Comparison of ENCODE assay signal across 5 fruit fly cellular contexts in the genomic region with DNA sequence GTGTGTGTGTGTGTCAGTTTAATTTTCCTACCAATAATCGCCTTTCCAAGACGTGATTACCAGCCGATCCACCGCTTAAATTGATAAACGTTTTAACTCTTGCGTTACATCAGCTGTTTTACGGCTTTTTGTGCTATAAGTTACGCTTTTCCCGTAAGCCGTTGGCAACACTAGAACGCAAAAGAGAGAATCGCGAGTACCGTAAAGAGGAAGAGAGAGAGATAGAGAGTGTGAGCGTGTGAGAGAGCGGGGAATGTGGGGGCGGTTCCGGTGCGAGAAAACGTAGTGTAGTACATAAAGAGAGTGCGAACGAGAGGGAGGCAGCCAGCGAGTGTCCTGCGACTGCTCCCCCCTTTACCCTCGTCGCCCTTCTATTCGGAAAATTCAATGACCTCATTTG.
TF ChIP-seq lines count a peak whose summit lies in the region.

No protein-coding gene starts in this region.

- no peak for TF ChIP-seq CTCF in whole organism, embryonic (GFP tag; optimal IDR thresholded peaks at IDR 0.05; lab: Kevin White, UChicago)

TF ChIP-seq in whole organism, adult, 20 proteins besides CTCF, POLR2A, EP300 and RAD21 (continues in another document):
- TF ChIP-seq pad (GFP tag; optimal IDR thresholded peaks at IDR 0.05; lab: Kevin White, UChicago) (peak; percentile 72), CG11617 (GFP tag; optimal IDR thresholded peaks at IDR 0.05; lab: Kevin White, UChicago) (no peak), kay (GFP tag; lab: Kevin White, UChicago; ENCODE audit: borderline replicate concordance) (no peak), CG7045 (GFP tag; optimal IDR thresholded peaks at IDR 0.05; lab: Kevin White, UChicago) (no peak), CG12768 (GFP tag; optimal IDR thresholded peaks at IDR 0.05; lab: Kevin White, UChicago) (peak; percentile 36), CG14711 (tag; optimal IDR thresholded peaks at IDR 0.05; lab: Kevin White, UChicago) (peak; percentile 74), ovo (GFP tag; optimal IDR thresholded peaks at IDR 0.05; lab: Kevin White, UChicago) (no peak), bab1 (GFP tag; optimal IDR thresholded peaks at IDR 0.05; lab: Kevin White, UChicago) (peak; percentile 22), CG1620 (GFP tag; optimal IDR thresholded peaks at IDR 0.05; lab: Kevin White, UChicago) (no peak), CG5204 (GFP tag; optimal IDR thresholded peaks at IDR 0.05; lab: Kevin White, UChicago) (no peak), cic (GFP tag; optimal IDR thresholded peaks at IDR 0.05; lab: Kevin White, UChicago) (peak; percentile 29), cnc (optimal IDR thresholded peaks at IDR 0.05; lab: Kevin White, UChicago) (no peak), CG7101 (tag; optimal IDR thresholded peaks at IDR 0.05; lab: Kevin White, UChicago) (peak; percentile 1), tj (GFP tag; optimal IDR thresholded peaks at IDR 0.05; lab: Kevin White, UChicago) (no peak), Clk (GFP tag; optimal IDR thresholded peaks at IDR 0.05; lab: Kevin White, UChicago) (no peak), toe (GFP tag; optimal IDR thresholded peaks at IDR 0.05; lab: Kevin White, UChicago) (no peak), Crg-1 (GFP tag; optimal IDR thresholded peaks at IDR 0.05; lab: Kevin White, UChicago) (no peak), CG33017 (tag; optimal IDR thresholded peaks at IDR 0.05; lab: Kevin White, UChicago) (no peak)

TF ChIP-seq in whole organism, embryonic, 481 proteins besides CTCF, POLR2A, EP300 and RAD21 (continues in another document):
- no peak for TF ChIP-seq CG18764 (GFP tag; optimal IDR thresholded peaks at IDR 0.05; lab: Kevin White, UChicago)
- TF ChIP-seq CG2199 (GFP tag; IDR thresholded peaks at IDR 0.05; lab: Robert Waterston, UW) = 0 out of 3 replicates have a peak, but pooled peaks have one; percentile 41
- no peak for TF ChIP-seq usp (GFP tag; optimal IDR thresholded peaks at IDR 0.05; lab: Kevin White, UChicago)
- no peak for TF ChIP-seq Taf1 (GFP tag; IDR thresholded peaks at IDR 0.05; lab: Robert Waterston, UW)
- TF ChIP-seq row (GFP tag; IDR thresholded peaks at IDR 0.05; lab: Robert Waterston, UW) = 0 out of 3 replicates have a peak, but pooled peaks have one; percentile 11
- no peak for TF ChIP-seq Gug (GFP tag; IDR thresholded peaks at IDR 0.05; lab: Robert Waterston, UW)
- no peak for TF ChIP-seq CG4424 (GFP tag; optimal IDR thresholded peaks at IDR 0.05; lab: Kevin White, UChicago)
- TF ChIP-seq stwl (tag; optimal IDR thresholded peaks at IDR 0.05; lab: Kevin White, UChicago) = no peak
- no peak for TF ChIP-seq zf30C (GFP tag; optimal IDR thresholded peaks at IDR 0.05; lab: Kevin White, UChicago)
- no peak for TF ChIP-seq inv (GFP tag; IDR thresholded peaks at IDR 0.05; lab: Robert Waterston, UW; ENCODE audit: partially characterized antibody)
- TF ChIP-seq cg (GFP tag; optimal IDR thresholded peaks at IDR 0.05; lab: Kevin White, UChicago) = peak; percentile 85
- no peak for TF ChIP-seq CG10654 (GFP tag; optimal IDR thresholded peaks at IDR 0.05; lab: Kevin White, UChicago)
- no peak for TF ChIP-seq hb (GFP tag; IDR thresholded peaks at IDR 0.05; lab: Robert Waterston, UW; ENCODE audit: partially characterized antibody)
- TF ChIP-seq Dll (GFP tag; IDR thresholded peaks at IDR 0.05; lab: Robert Waterston, UW; ENCODE audit: partially characterized antibody) = no peak
- peak; percentile 5 for TF ChIP-seq gro (GFP tag; optimal IDR thresholded peaks at IDR 0.05; lab: Kevin White, UChicago)
- no peak for TF ChIP-seq slbo (GFP tag; IDR thresholded peaks at IDR 0.05; lab: Robert Waterston, UW)
- no peak for TF ChIP-seq Dek (tag; optimal IDR thresholded peaks at IDR 0.05; lab: Kevin White, UChicago)

TF ChIP-seq in whole organism, prepupa, 60 proteins besides CTCF, POLR2A, EP300 and RAD21 (continues in another document):
- TF ChIP-seq Eip75B (GFP tag; optimal IDR thresholded peaks at IDR 0.05; lab: Kevin White, UChicago) = no peak
- TF ChIP-seq CG8632 (GFP tag; optimal IDR thresholded peaks at IDR 0.05; lab: Kevin White, UChicago) = no peak
- TF ChIP-seq Gug (GFP tag; IDR thresholded peaks at IDR 0.05; lab: Robert Waterston, UW) = no peak
- TF ChIP-seq achi (GFP tag; optimal IDR thresholded peaks at IDR 0.05; lab: Kevin White, UChicago) = peak; percentile 3
- peak; percentile 1 for TF ChIP-seq vri (GFP tag; optimal IDR thresholded peaks at IDR 0.05; lab: Kevin White, UChicago)
- no peak for TF ChIP-seq fd85E (GFP tag; optimal IDR thresholded peaks at IDR 0.05; lab: Kevin White, UChicago)
- TF ChIP-seq esn (GFP tag; optimal IDR thresholded peaks at IDR 0.05; lab: Kevin White, UChicago) = no peak
- TF ChIP-seq topi (GFP tag; optimal IDR thresholded peaks at IDR 0.05; lab: Kevin White, UChicago) = no peak
- no peak for TF ChIP-seq CG32006 (GFP tag; optimal IDR thresholded peaks at IDR 0.05; lab: Kevin White, UChicago)
- TF ChIP-seq CG15336 (GFP tag; IDR thresholded peaks at IDR 0.05; lab: Robert Waterston, UW) = peak; percentile 18; the same call in 1 of the 2 replicates
- TF ChIP-seq Eip78C (GFP tag; lab: Kevin White, UChicago) = peak; percentile 57
- no peak for TF ChIP-seq CG6792 (GFP tag; optimal IDR thresholded peaks at IDR 0.05; lab: Kevin White, UChicago)
- TF ChIP-seq Smox (GFP tag; optimal IDR thresholded peaks at IDR 0.05; lab: Kevin White, UChicago) = no peak
- TF ChIP-seq CG3032 (tag; optimal IDR thresholded peaks at IDR 0.05; lab: Kevin White, UChicago) = no peak
- no peak for TF ChIP-seq acj6 (GFP tag; optimal IDR thresholded peaks at IDR 0.05; lab: Kevin White, UChicago)
- peak; percentile 2 for TF ChIP-seq Sox14 (GFP tag; optimal IDR thresholded peaks at IDR 0.05; lab: Kevin White, UChicago)
- no peak for TF ChIP-seq OdsH (GFP tag; optimal IDR thresholded peaks at IDR 0.05; lab: Kevin White, UChicago)
- no peak for TF ChIP-seq CG6854 (GFP tag; optimal IDR thresholded peaks at IDR 0.05; lab: Kevin White, UChicago)
- TF ChIP-seq CG1621 (tag; optimal IDR thresholded peaks at IDR 0.05; lab: Kevin White, UChicago) = peak; percentile 77

TF ChIP-seq in whole organism, pupa, 21 proteins besides CTCF, POLR2A, EP300 and RAD21:
- TF ChIP-seq CG13204 (GFP tag; optimal IDR thresholded peaks at IDR 0.05; lab: Kevin White, UChicago) (peak; percentile 25), CG4496 (GFP tag; IDR thresholded peaks at IDR 0.05; lab: Robert Waterston, UW) (peak; percentile 38; the same call in 1 of the 3 replicates), CG12605 (GFP tag; IDR thresholded peaks at IDR 0.05; lab: Robert Waterston, UW) (peak; percentile 29; the same call in 1 of the 2 replicates), Snoo (tag; optimal IDR thresholded peaks at IDR 0.05; lab: Kevin White, UChicago) (no peak), EcR (GFP tag; optimal IDR thresholded peaks at IDR 0.05; lab: Kevin White, UChicago) (peak; percentile 54)

TF ChIP-seq in whole organism, wandering third instar larva, 38 proteins besides CTCF, POLR2A, EP300 and RAD21:
- TF ChIP-seq OdsH (GFP tag; optimal IDR thresholded peaks at IDR 0.05; lab: Kevin White, UChicago) (no peak), fru (GFP tag; optimal IDR thresholded peaks at IDR 0.05; lab: Kevin White, UChicago) (no peak), dl (GFP tag; optimal IDR thresholded peaks at IDR 0.05; lab: Kevin White, UChicago; ENCODE audit: insufficient read depth in 1 of 2, partially characterized antibody in 2 of 2) (peak in 1 of 2 experiments; percentile 56), tai (GFP tag; optimal IDR thresholded peaks at IDR 0.05; lab: Kevin White, UChicago) (no peak), GATAd (GFP tag; optimal IDR thresholded peaks at IDR 0.05; lab: Kevin White, UChicago) (no peak), Dif (GFP tag; optimal IDR thresholded peaks at IDR 0.05; lab: Kevin White, UChicago; ENCODE audit: partially characterized antibody) (peak; percentile 67), Hnf4 (GFP tag; optimal IDR thresholded peaks at IDR 0.05; lab: Kevin White, UChicago) (peak; percentile 6), Sp1 (GFP tag; optimal IDR thresholded peaks at IDR 0.05; lab: Kevin White, UChicago) (no peak), Jra (GFP tag; optimal IDR thresholded peaks at IDR 0.05; lab: Kevin White, UChicago) (no peak), Abd-B (GFP tag; optimal IDR thresholded peaks at IDR 0.05; lab: Kevin White, UChicago) (no peak), psq (GFP tag; optimal IDR thresholded peaks at IDR 0.05; lab: Kevin White, UChicago) (peak; percentile 40), Mio (GFP tag; optimal IDR thresholded peaks at IDR 0.05; lab: Kevin White, UChicago) (no peak)
